Fruit fly (Drosophila melanogaster) whole organism, prepupa: ENCODE measurements around the gene CG13408.

ENCODE experiments used
- CG3919 ChIP-seq: fragments of 200-800 bp; sonication (Bioruptor generic); optimal IDR thresholded peaks from 3 replicates; lab custom pipeline; 2016; ENCODE audit warnings: missing biosample characterization, missing genetic modification characterization
- CG6163 ChIP-seq: fragments of 200-800 bp; sonication (Bioruptor generic); IDR thresholded peaks from 3 replicates; pipeline ENCODE4 v1.3.6; 2022; ENCODE audit warnings: missing biosample characterization, missing genetic modification characterization
- CG8632 ChIP-seq: fragments of 200-800 bp; sonication (Bioruptor generic); optimal IDR thresholded peaks from 3 replicates; lab custom pipeline; 2016; ENCODE audit warnings: missing biosample characterization, missing genetic modification characterization
- Ets21C ChIP-seq: fragments of 200-800 bp; sonication (Bioruptor generic); optimal IDR thresholded peaks from 3 replicates; lab custom pipeline; 2016; ENCODE audit warnings: missing biosample characterization, missing genetic modification characterization
- OdsH ChIP-seq: fragments of 200-800 bp; sonication (Bioruptor generic); optimal IDR thresholded peaks from 3 replicates; lab custom pipeline; 2016; ENCODE audit warnings: missing biosample characterization, missing genetic modification characterization
- Sox14 ChIP-seq: fragments of 200-800 bp; sonication (Bioruptor generic); optimal IDR thresholded peaks from 3 replicates; lab custom pipeline; 2016; ENCODE audit warnings: missing biosample characterization, missing genetic modification characterization
- fd85E ChIP-seq: fragments of 200-800 bp; sonication (Bioruptor generic); optimal IDR thresholded peaks from 3 replicates; lab custom pipeline; 2016; ENCODE audit warnings: missing biosample characterization, missing genetic modification characterization
- svp ChIP-seq: fragments of 200-800 bp; sonication (Bioruptor generic); peaks from one replicate; lab custom pipeline; 2016; ENCODE audit warnings: missing biosample characterization, missing genetic modification characterization

- peak; percentile 4 for TF ChIP-seq Sox14 (GFP tag; lab: Kevin White, UChicago)
- peak; percentile 13 for TF ChIP-seq OdsH
- TF ChIP-seq fd85E (GFP tag; lab: Kevin White, UChicago), result no peak
- TF ChIP-seq CG8632 (GFP tag; lab: Kevin White, UChicago), result peak; percentile 44
- peak; percentile 26; the same call in 1 of the 3 replicates for TF ChIP-seq CG6163
- TF ChIP-seq svp, result no peak
- TF ChIP-seq Ets21C (GFP tag; lab: Kevin White, UChicago), result no peak
- TF ChIP-seq CG3919, result peak; percentile 15
Measured at dm6 chr3R:22041625-22042282, 38.4 kb upstream of the CG13408 start, which contains the start of gene how.
